Worm (Caenorhabditis elegans): ENCODE results near the gene srw-79.

Gene srw-79

DNA sequence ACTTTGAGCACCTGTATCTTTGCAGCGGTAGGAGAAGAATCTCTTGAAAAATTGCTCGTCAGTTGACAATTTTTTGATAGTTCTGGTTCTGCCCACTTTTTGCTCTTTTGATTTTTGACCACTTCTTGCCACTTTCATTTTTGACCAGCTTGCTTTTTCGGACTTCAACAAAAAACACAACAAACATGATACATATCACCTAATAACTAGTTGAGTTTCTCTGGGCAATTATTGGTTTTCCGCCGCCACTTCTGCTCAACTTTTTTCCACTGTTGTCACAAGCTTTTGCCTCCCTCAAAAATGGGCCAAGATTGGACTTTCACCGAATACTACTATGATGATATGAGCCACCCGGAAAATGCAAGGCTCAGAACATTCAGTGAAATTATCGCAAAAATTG lies 11.8 kb downstream of the srw-79 start, which contains the start of gene srw-60:
Gene srw-60 (plus strand): TSS at position 301 of the 400 bp plus-strand sequence.
- TF ChIP-seq sox-2 (GFP tag; IDR thresholded peaks at IDR 0.05), result no peak
- TF ChIP-seq tbx-2 (tag; optimal IDR thresholded peaks at IDR 0.05), result no peak
- no peak for TF ChIP-seq gmeb-2 (tag; optimal IDR thresholded peaks at IDR 0.05)
- TF ChIP-seq sdc-2 (tag; optimal IDR thresholded peaks at IDR 0.05), result no peak
- TF ChIP-seq odd-2 (tag; optimal IDR thresholded peaks at IDR 0.05), result no peak
- no peak for TF ChIP-seq unc-3 (GFP tag; conservative IDR thresholded peaks at IDR 0.05)
- no peak for TF ChIP-seq unc-3 (tag; optimal IDR thresholded peaks at IDR 0.05)
- TF ChIP-seq pax-1 (tag; optimal IDR thresholded peaks at IDR 0.05), result no peak
- no peak for TF ChIP-seq unc-86 (tag; optimal IDR thresholded peaks at IDR 0.05)
- no peak for TF ChIP-seq madf-2 (tag; optimal IDR thresholded peaks at IDR 0.05)
- no peak for TF ChIP-seq T23F11.4 (GFP tag; optimal IDR thresholded peaks at IDR 0.05)
- TF ChIP-seq pqm-1 (tag; optimal IDR thresholded peaks at IDR 0.05), result no peak
- no peak for TF ChIP-seq unc-42 (tag; optimal IDR thresholded peaks at IDR 0.05)
- no peak for TF ChIP-seq ref-2 (tag; optimal IDR thresholded peaks at IDR 0.05)
- no peak for TF ChIP-seq fkh-10 (GFP tag; optimal IDR thresholded peaks at IDR 0.05)

DNA sequence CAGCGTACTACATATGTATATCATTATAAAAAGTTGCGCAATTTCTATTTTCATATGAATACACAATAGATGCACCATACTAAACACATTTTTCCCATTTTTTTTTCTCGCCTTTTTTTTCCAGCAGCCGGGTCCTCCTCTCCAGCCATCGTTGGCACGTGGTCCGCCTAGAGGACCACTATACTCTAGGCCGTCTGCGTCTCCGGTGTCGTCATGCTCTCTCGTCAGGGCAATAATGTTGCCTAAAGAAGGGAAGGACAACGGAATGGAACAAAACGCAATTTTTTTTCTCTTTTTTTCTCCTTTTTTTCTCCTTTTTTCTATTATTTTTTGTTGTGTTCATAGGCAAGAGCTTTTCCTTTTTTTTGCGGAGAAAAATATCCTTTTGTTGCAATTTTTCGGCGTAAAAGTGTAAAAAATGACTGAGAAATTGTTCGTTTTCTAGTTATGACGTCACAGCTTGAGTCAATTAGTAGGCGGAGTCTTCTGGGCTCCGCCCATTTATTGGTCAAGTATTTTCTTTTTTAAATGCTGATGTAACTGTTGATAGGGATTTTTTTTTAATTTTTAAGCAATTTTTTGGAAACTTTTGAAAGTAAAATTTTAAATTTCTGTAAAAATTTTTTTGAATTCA lies 16.1 kb downstream of the srw-79 start:
- peak; percentile 69 for TF ChIP-seq hlh-30 (tag; optimal IDR thresholded peaks at IDR 0.05; ENCODE audit: insufficient read depth)
- TF ChIP-seq unc-3 (GFP tag; conservative IDR thresholded peaks at IDR 0.05), result no peak
- TF ChIP-seq unc-3 (tag; optimal IDR thresholded peaks at IDR 0.05), result no peak
- TF ChIP-seq fkh-10 (GFP tag; optimal IDR thresholded peaks at IDR 0.05), result no peak
- no peak for TF ChIP-seq ets-4 (tag; optimal IDR thresholded peaks at IDR 0.05)
- TF ChIP-seq sox-2 (GFP tag; IDR thresholded peaks at IDR 0.05), result no peak
- peak; percentile 64 for TF ChIP-seq unc-42 (tag; optimal IDR thresholded peaks at IDR 0.05)
- TF ChIP-seq ceh-14 (tag; optimal IDR thresholded peaks at IDR 0.05), result no peak
- no peak for TF ChIP-seq pat-9 (tag; optimal IDR thresholded peaks at IDR 0.05)

ce11 chrII:2963619-2964018 lies 17.1 kb downstream of the srw-79 start:
- TF ChIP-seq ceh-48 (tag; optimal IDR thresholded peaks at IDR 0.05) (no peak), ceh-2 (tag; optimal IDR thresholded peaks at IDR 0.05) (no peak), ceh-6 (GFP tag; optimal IDR thresholded peaks at IDR 0.05) (no peak), Y22D7AL.16 (tag; optimal IDR thresholded peaks at IDR 0.05) (no peak), nhr-232 (tag; optimal IDR thresholded peaks at IDR 0.05) (no peak), pax-1 (tag; optimal IDR thresholded peaks at IDR 0.05) (no peak), nhr-11 (tag; optimal IDR thresholded peaks at IDR 0.05) (no peak), hlh-30 (tag; optimal IDR thresholded peaks at IDR 0.05; ENCODE audit: insufficient read depth) (no peak)

- no peak for TF ChIP-seq che-1 (tag; optimal IDR thresholded peaks at IDR 0.05)
- no peak for TF ChIP-seq hlh-30 (tag; optimal IDR thresholded peaks at IDR 0.05; ENCODE audit: insufficient read depth)
- TF ChIP-seq dve-1 (tag; optimal IDR thresholded peaks at IDR 0.05), result no peak
- TF ChIP-seq ceh-24 (tag; optimal IDR thresholded peaks at IDR 0.05), result no peak
- TF ChIP-seq zip-5 (tag; optimal IDR thresholded peaks at IDR 0.05), result no peak
- no peak for TF ChIP-seq C08G9.2 (tag; optimal IDR thresholded peaks at IDR 0.05)
- TF ChIP-seq sox-4 (tag; optimal IDR thresholded peaks at IDR 0.05), result no peak
- TF ChIP-seq pha-2 (tag; optimal IDR thresholded peaks at IDR 0.05), result no peak
- no peak for TF ChIP-seq C38D4.7 (GFP tag; optimal IDR thresholded peaks at IDR 0.05)
- no peak for TF ChIP-seq fax-1 (tag; optimal IDR thresholded peaks at IDR 0.05)
Observed at ce11 chrII:2965215-2965998, 18.9 kb downstream of the srw-79 start.
